Worm (Caenorhabditis elegans): ENCODE data around the gene ubl-1.

ubl-1 gene

ce11 chrIII:3070026-3070573 is 2.0 kb downstream of the ubl-1 start, which contains the start of gene H06I04.3 (continued):
- TF ChIP-seq mxl-2 (GFP tag; conservative IDR thresholded peaks at IDR 0.05) (no peak), daf-8 (GFP tag; IDR thresholded peaks at IDR 0.05) (no peak), lin-1 (GFP tag; IDR thresholded peaks at IDR 0.05) (no peak), dve-1 (tag; optimal IDR thresholded peaks at IDR 0.05; ENCODE audit: insufficient read depth) (no peak), F49E8.2 (tag; optimal IDR thresholded peaks at IDR 0.05; ENCODE audit: borderline replicate concordance) (no peak), php-3 (GFP tag; IDR thresholded peaks at IDR 0.05) (no peak), T20F7.1 (GFP tag; optimal IDR thresholded peaks at IDR 0.05) (peak; percentile 95), nhr-6 (tag; optimal IDR thresholded peaks at IDR 0.05) (no peak), pqm-1 (tag; optimal IDR thresholded peaks at IDR 0.05) (no peak), snpc-1.2 (GFP tag; IDR thresholded peaks at IDR 0.05) (no peak), unc-39 (tag; optimal IDR thresholded peaks at IDR 0.05) (no peak), ZK546.5 (tag; optimal IDR thresholded peaks at IDR 0.05) (no peak), lin-15B (tag; optimal IDR thresholded peaks at IDR 0.05) (no peak), R02D3.7 (tag; optimal IDR thresholded peaks at IDR 0.05) (no peak), lsy-2 (tag; optimal IDR thresholded peaks at IDR 0.05) (peak in 1 of 2 experiments; percentile 64), lin-13 (GFP tag; optimal IDR thresholded peaks at IDR 0.05) (no peak), daf-19 (GFP tag; conservative IDR thresholded peaks at IDR 0.05) (no peak), dmd-8 (GFP tag; IDR thresholded peaks at IDR 0.05) (no peak), F10B5.3 (tag; optimal IDR thresholded peaks at IDR 0.05) (no peak), dmd-6 (GFP tag; IDR thresholded peaks at IDR 0.05) (no peak), ztf-11 (tag; optimal IDR thresholded peaks at IDR 0.05) (no peak), spr-3 (GFP tag; optimal IDR thresholded peaks at IDR 0.05) (no peak), ctbp-1 (GFP tag; IDR thresholded peaks at IDR 0.05) (no peak), nhr-76 (tag; optimal IDR thresholded peaks at IDR 0.05) (no peak), F44E2.7 (GFP tag; IDR thresholded peaks at IDR 0.05) (no peak), aly-2 (tag; optimal IDR thresholded peaks at IDR 0.05) (no peak), nhr-42 (GFP tag; IDR thresholded peaks at IDR 0.05) (no peak), Y5F2A.4 (GFP tag; optimal IDR thresholded peaks at IDR 0.05) (no peak), lin-29 (GFP tag; IDR thresholded peaks at IDR 0.05) (no peak), mdl-1 (tag; optimal IDR thresholded peaks at IDR 0.05) (no peak), daf-12 (tag; optimal IDR thresholded peaks at IDR 0.05) (no peak), snpc-4 (tag; optimal IDR thresholded peaks at IDR 0.05) (no peak), F26F4.8 (GFP tag; conservative IDR thresholded peaks at IDR 0.05) (no peak), unc-130 (GFP tag; optimal IDR thresholded peaks at IDR 0.05) (no peak), unc-62 (GFP tag; optimal IDR thresholded peaks at IDR 0.05 in 1 of 2) (peak in 1 of 2 experiments; percentile 10), unc-62 (tag; optimal IDR thresholded peaks at IDR 0.05) (no peak), nhr-77 (tag; optimal IDR thresholded peaks at IDR 0.05) (no peak), ceh-32 (tag; optimal IDR thresholded peaks at IDR 0.05; ENCODE audit: poor library complexity) (no peak), ceh-28 (tag; optimal IDR thresholded peaks at IDR 0.05) (no peak), duxl-1 (tag; optimal IDR thresholded peaks at IDR 0.05; ENCODE audit: poor library complexity) (no peak), hmg-1.1 (GFP tag; IDR thresholded peaks at IDR 0.05) (no peak)

DNA sequence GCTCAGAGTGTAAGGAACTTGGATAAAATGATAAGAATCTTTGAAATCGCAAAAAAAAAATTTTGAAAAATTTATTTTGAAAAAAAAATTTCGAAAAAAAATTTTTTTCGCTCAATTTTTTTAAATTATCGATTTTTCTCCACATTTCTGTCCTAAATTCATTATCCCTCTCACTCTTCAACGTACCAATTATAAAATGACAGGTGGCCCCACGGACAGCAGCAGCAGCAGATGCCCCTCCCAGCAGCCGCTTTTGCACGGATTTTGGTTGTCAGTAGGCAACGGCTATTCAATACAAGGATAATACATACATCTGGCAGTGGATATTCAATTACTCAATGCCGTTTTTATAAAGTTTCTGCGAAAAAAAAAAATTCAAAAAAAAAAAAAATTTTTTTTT is 18.4 kb downstream of the ubl-1 start, which contains the start of gene sft-1:
TSS of gene sft-1 (plus strand) at position 201 of the 400 bp plus-strand sequence.
- TF ChIP-seq tag-97 (GFP tag; IDR thresholded peaks at IDR 0.05) (no peak), zip-2 (tag; optimal IDR thresholded peaks at IDR 0.05) (no peak)

Data from whole organism, L4 larva.